Fruit fly (Drosophila melanogaster) whole organism, wandering third instar larva: ENCODE data around the gene CG13978.

Experiments
- Abd-B ChIP-seq: fragments of >200 bp; optimal IDR thresholded peaks from 2 replicates; lab custom pipeline; 2017; ENCODE audit warnings: missing biosample characterization, missing genetic modification characterization
- CG32264 ChIP-seq: fragments of 200-800 bp; sonication (Bioruptor generic); optimal IDR thresholded peaks from 2 replicates; lab custom pipeline; 2016; ENCODE audit warnings: missing biosample characterization, missing genetic modification characterization
- CG9705 ChIP-seq: fragments of 200-800 bp; sonication (Bioruptor generic); optimal IDR thresholded peaks from 2 replicates; lab custom pipeline; 2018; ENCODE audit warnings: missing biosample characterization, mild to moderate bottlenecking, missing genetic modification characterization
- CrebA ChIP-seq: fragments of 200-800 bp; sonication (Bioruptor generic); optimal IDR thresholded peaks from 2 replicates; lab custom pipeline; 2016; ENCODE audit warnings: missing biosample characterization, mild to moderate bottlenecking, missing genetic modification characterization, borderline replicate concordance
- Dif ChIP-seq: fragments of 200-275, 200-300 bp; sonication (Bioruptor generic); optimal IDR thresholded peaks from 2 replicates; lab custom pipeline; 2018; ENCODE audit warnings: missing biosample characterization, missing genetic modification characterization; ENCODE audit not compliant: partially characterized antibody
- GATAd ChIP-seq: sonication (Bioruptor generic); optimal IDR thresholded peaks from 2 replicates; lab custom pipeline; 2016; ENCODE audit warnings: missing biosample characterization, missing genetic modification characterization
- HLH106 ChIP-seq: fragments of 200-800 bp; optimal IDR thresholded peaks from 3 replicates; lab custom pipeline; 2019; ENCODE audit warnings: missing biosample characterization, mild to moderate bottlenecking, missing genetic modification characterization, moderate library complexity
- Hr78 ChIP-seq: fragments of >200 bp; optimal IDR thresholded peaks from 2 replicates; lab custom pipeline; 2017; ENCODE audit warnings: missing biosample characterization, missing genetic modification characterization
- Hr83 ChIP-seq: fragments of 200-300 bp; sonication (Bioruptor generic); optimal IDR thresholded peaks from 2 replicates; lab custom pipeline; 2016; ENCODE audit warnings: missing biosample characterization, mild to moderate bottlenecking, missing genetic modification characterization, moderate library complexity; ENCODE audit not compliant: poor library complexity, severe bottlenecking
- Mio ChIP-seq: sonication (Bioruptor generic); optimal IDR thresholded peaks from 2 replicates; lab custom pipeline; 2016; ENCODE audit warnings: missing biosample characterization, missing genetic modification characterization
- N ChIP-seq: fragments of >200 bp; optimal IDR thresholded peaks from 2 replicates; lab custom pipeline; 2018; ENCODE audit warnings: missing biosample characterization, missing external identifiers, missing genetic modification characterization
- OdsH ChIP-seq: fragments of 200-800 bp; sonication (Bioruptor generic); optimal IDR thresholded peaks from 2 replicates; lab custom pipeline; 2016; ENCODE audit warnings: missing biosample characterization, mild to moderate bottlenecking, missing genetic modification characterization
- Rel ChIP-seq, 2 experiments: fragments of 200-800 bp; sonication (Bioruptor generic) in 1 of 2; optimal IDR thresholded peaks; 2 replicates in 1 of 2; 3 replicates in 1 of 2; lab custom pipeline; 2016 to 2019; ENCODE audit warnings: mild to moderate bottlenecking in 2 of 2, missing biosample characterization in 2 of 2, missing genetic modification characterization in 2 of 2, moderate library complexity in 1 of 2
- Sp1 ChIP-seq: fragments of 200-800 bp; sonication (Bioruptor generic); optimal IDR thresholded peaks from 3 replicates; lab custom pipeline; 2019; ENCODE audit warnings: missing biosample characterization, mild to moderate bottlenecking, missing genetic modification characterization, moderate library complexity
- brk ChIP-seq: fragments of 200-800 bp; sonication (Bioruptor generic); optimal IDR thresholded peaks from 2 replicates; lab custom pipeline; 2016; ENCODE audit warnings: missing biosample characterization, mild to moderate bottlenecking, missing genetic modification characterization
- dl ChIP-seq, 2 experiments: fragments of 175-275, 200-275 bp in 1 of 2; fragments of 200-275 bp in 1 of 2; sonication (Bioruptor generic); optimal IDR thresholded peaks; lab custom pipeline; 2018; ENCODE audit warnings: mild to moderate bottlenecking in 2 of 2, missing biosample characterization in 2 of 2, missing genetic modification characterization in 2 of 2, moderate library complexity in 2 of 2; ENCODE audit not compliant: partially characterized antibody in 2 of 2, insufficient read depth in 1 of 2
- ey ChIP-seq: fragments of 200-800 bp; sonication (Bioruptor generic); optimal IDR thresholded peaks from 2 replicates; lab custom pipeline; 2016; ENCODE audit warnings: missing biosample characterization, missing genetic modification characterization
- foxo ChIP-seq, 2 experiments: fragments of 200-800 bp; sonication (Bioruptor generic); optimal IDR thresholded peaks; 2 replicates in 1 of 2; 3 replicates in 1 of 2; lab custom pipeline; 2016 to 2017; ENCODE audit warnings: missing biosample characterization in 2 of 2, missing genetic modification characterization in 2 of 2
- fru ChIP-seq: fragments of 200-800 bp; sonication (Bioruptor generic); optimal IDR thresholded peaks from 3 replicates; lab custom pipeline; 2016; ENCODE audit warnings: missing biosample characterization, mild to moderate bottlenecking, missing genetic modification characterization
- h ChIP-seq: fragments of 200-800 bp; sonication (Bioruptor generic); optimal IDR thresholded peaks from 3 replicates; lab custom pipeline; 2016; ENCODE audit warnings: missing biosample characterization, mild to moderate bottlenecking, missing genetic modification characterization
- pan ChIP-seq: fragments of >200 bp; optimal IDR thresholded peaks from 2 replicates; lab custom pipeline; 2017
- psq ChIP-seq: fragments of 200-800 bp; sonication (Bioruptor generic); optimal IDR thresholded peaks from 3 replicates; lab custom pipeline; 2017; ENCODE audit warnings: missing biosample characterization, mild to moderate bottlenecking, missing genetic modification characterization, moderate library complexity
- rgr ChIP-seq: fragments of 200-800 bp; sonication (Bioruptor generic); optimal IDR thresholded peaks from 3 replicates; lab custom pipeline; 2016; ENCODE audit warnings: missing biosample characterization, mild to moderate bottlenecking, missing genetic modification characterization
- sage ChIP-seq: fragments of 200-800 bp; sonication (Bioruptor generic); optimal IDR thresholded peaks from 2 replicates; lab custom pipeline; 2016; ENCODE audit warnings: missing biosample characterization, mild to moderate bottlenecking, missing genetic modification characterization
- sv ChIP-seq: fragments of 200-800 bp; sonication (Bioruptor generic); optimal IDR thresholded peaks from 3 replicates; lab custom pipeline; 2016; ENCODE audit warnings: missing biosample characterization, missing genetic modification characterization
- usp ChIP-seq: fragments of >200 bp; optimal IDR thresholded peaks from 2 replicates; lab custom pipeline; 2017; ENCODE audit warnings: missing biosample characterization, missing genetic modification characterization

The CG13978 gene

dm6 chr3R:27497616-27498015 is 33.6 kb downstream of the CG13978 start:
- no peak for TF ChIP-seq CrebA (GFP tag; lab: Kevin White, UChicago)
- no peak for TF ChIP-seq ey (GFP tag; lab: Kevin White, UChicago)
- no peak for TF ChIP-seq OdsH (GFP tag; lab: Kevin White, UChicago)
- TF ChIP-seq rgr, result no peak
- TF ChIP-seq Abd-B (GFP tag; lab: Kevin White, UChicago), result no peak
- no peak for TF ChIP-seq Mio (GFP tag; lab: Kevin White, UChicago)
- TF ChIP-seq h (GFP tag; lab: Kevin White, UChicago), result no peak
- no peak for TF ChIP-seq pan (lab: Kevin White, UChicago)
- no peak for TF ChIP-seq usp
- TF ChIP-seq psq (GFP tag; lab: Kevin White, UChicago), result no peak
- TF ChIP-seq fru (GFP tag; lab: Kevin White, UChicago), result no peak
- TF ChIP-seq sage (GFP tag; lab: Kevin White, UChicago), result no peak
- no peak for TF ChIP-seq Rel (GFP tag; optimal IDR thresholded peaks at IDR 0.05; lab: Kevin White, UChicago)
- no peak for TF ChIP-seq Rel (tag; optimal IDR thresholded peaks at IDR 0.05; lab: Kevin White, UChicago)
- TF ChIP-seq CG9705 (GFP tag; lab: Kevin White, UChicago), result no peak
- no peak for TF ChIP-seq Sp1 (GFP tag; lab: Kevin White, UChicago)
- no peak for TF ChIP-seq GATAd (GFP tag; lab: Kevin White, UChicago)
- TF ChIP-seq Hr78 (GFP tag; lab: Kevin White, UChicago), result no peak
- TF ChIP-seq foxo (GFP tag; optimal IDR thresholded peaks at IDR 0.05; lab: Kevin White, UChicago), result no peak
- TF ChIP-seq, all 38 proteins: peak for 0

- no peak for TF ChIP-seq N (GFP tag; lab: Kevin White, UChicago)
- peak; percentile 53 for TF ChIP-seq h (GFP tag; lab: Kevin White, UChicago)
- TF ChIP-seq sage (GFP tag; lab: Kevin White, UChicago), result no peak
- TF ChIP-seq Hr83, result peak; percentile 76
- no peak for TF ChIP-seq CG32264 (GFP tag; lab: Kevin White, UChicago)
- TF ChIP-seq sv (GFP tag; lab: Kevin White, UChicago), result no peak
- TF ChIP-seq Hr78 (GFP tag; lab: Kevin White, UChicago), result no peak
- TF ChIP-seq OdsH (GFP tag; lab: Kevin White, UChicago), result peak; percentile 39
- TF ChIP-seq rgr, result peak; percentile 53
Observed at dm6 chr3R:27501938-27502337, 37.9 kb downstream of the CG13978 start, which contains the start of gene CG43139. Gene CG43139 (minus strand): TSS chr3R:27502025.

dm6 chr3R:27502856-27503255 is 38.9 kb downstream of the CG13978 start, which contains the start of gene CG5402:
Gene CG5402 (minus strand): TSS chr3R:27502956.
- no peak for TF ChIP-seq N (GFP tag; lab: Kevin White, UChicago)
- no peak for TF ChIP-seq brk (GFP tag; lab: Kevin White, UChicago)
- TF ChIP-seq Dif (GFP tag; lab: Kevin White, UChicago), result no peak
- no peak for TF ChIP-seq HLH106 (tag; lab: Kevin White, UChicago)
- TF ChIP-seq foxo (GFP tag; optimal IDR thresholded peaks at IDR 0.05; lab: Kevin White, UChicago), result no peak
- no peak for TF ChIP-seq dl (GFP tag; optimal IDR thresholded peaks at IDR 0.05; lab: Kevin White, UChicago; ENCODE audit: insufficient read depth in 1 of 2, partially characterized antibody in 2 of 2)
- TF ChIP-seq Sp1 (GFP tag; lab: Kevin White, UChicago), result no peak
- no peak for TF ChIP-seq fru (GFP tag; lab: Kevin White, UChicago)
